Fruit fly (Drosophila melanogaster) whole organism, adult: ENCODE results near the gene CG13306.

ENCODE experiments used
- CG11617 ChIP-seq: fragments of 200-800 bp; sonication (Bioruptor generic); optimal IDR thresholded peaks from 2 replicates; lab custom pipeline; 2017; ENCODE audit warnings: mild to moderate bottlenecking, missing biosample characterization, missing genetic modification reagents, missing genetic modification characterization
- CG12768 ChIP-seq: fragments of 200-800 bp; sonication (Bioruptor generic); optimal IDR thresholded peaks from 2 replicates; lab custom pipeline; 2017; ENCODE audit warnings: missing biosample characterization, missing genetic modification characterization, mild to moderate bottlenecking, moderate library complexity, missing genetic modification reagents
- CG14711 ChIP-seq: fragments of 200-800 bp; sonication (Bioruptor generic); optimal IDR thresholded peaks from 2 replicates; lab custom pipeline; 2018; ENCODE audit warnings: missing biosample characterization, mild to moderate bottlenecking, missing genetic modification characterization, moderate library complexity
- CG1620 ChIP-seq: fragments of 200-800 bp; sonication (Bioruptor generic); optimal IDR thresholded peaks from 2 replicates; lab custom pipeline; 2016; ENCODE audit warnings: missing biosample characterization, missing genetic modification characterization
- CG33017 ChIP-seq: fragments of 200-800 bp; sonication (Bioruptor generic); optimal IDR thresholded peaks from 2 replicates; lab custom pipeline; 2018; ENCODE audit warnings: missing biosample characterization, mild to moderate bottlenecking, missing genetic modification characterization, moderate library complexity
- CG5204 ChIP-seq: fragments of 200-800 bp; sonication (Bioruptor generic); optimal IDR thresholded peaks from 2 replicates; lab custom pipeline; 2016; ENCODE audit warnings: missing biosample characterization, missing genetic modification characterization
- CG7045 ChIP-seq: fragments of 200-800 bp; sonication (Bioruptor generic); optimal IDR thresholded peaks from 2 replicates; lab custom pipeline; 2017; ENCODE audit warnings: missing biosample characterization, mild to moderate bottlenecking, missing genetic modification characterization
- CG7101 ChIP-seq: fragments of 200-800 bp; sonication (Bioruptor generic); optimal IDR thresholded peaks from 2 replicates; lab custom pipeline; 2018; ENCODE audit warnings: missing biosample characterization, mild to moderate bottlenecking, missing genetic modification characterization, moderate library complexity
- Clk ChIP-seq: fragments of 200-800 bp; sonication (Bioruptor generic); optimal IDR thresholded peaks from 2 replicates; lab custom pipeline; 2017; ENCODE audit warnings: missing biosample characterization, missing genetic modification characterization
- Crg-1 ChIP-seq: fragments of 200-800 bp; sonication (Bioruptor generic); optimal IDR thresholded peaks from 2 replicates; lab custom pipeline; 2016; ENCODE audit warnings: missing biosample characterization, missing genetic modification characterization
- Hr96 ChIP-seq: fragments of 200-800 bp; sonication (Bioruptor generic); optimal IDR thresholded peaks from 2 replicates; lab custom pipeline; 2016; ENCODE audit warnings: missing biosample characterization, missing genetic modification characterization
- Mnt ChIP-seq: fragments of 200-800 bp; sonication (Bioruptor generic); optimal IDR thresholded peaks from 2 replicates; lab custom pipeline; 2016; ENCODE audit warnings: missing biosample characterization, mild to moderate bottlenecking, missing genetic modification characterization
- bab1 ChIP-seq: fragments of 200-800 bp; sonication (Bioruptor generic); optimal IDR thresholded peaks from 3 replicates; lab custom pipeline; 2019; ENCODE audit warnings: missing biosample characterization, mild to moderate bottlenecking, missing genetic modification characterization, moderate library complexity
- cic ChIP-seq: fragments of 200-800 bp; sonication (Bioruptor generic); optimal IDR thresholded peaks from 2 replicates; lab custom pipeline; 2017; ENCODE audit warnings: missing biosample characterization, mild to moderate bottlenecking, missing genetic modification characterization, moderate library complexity
- cnc ChIP-seq, 2 experiments: fragments of >200 bp; optimal IDR thresholded peaks; 2 replicates each; lab custom pipeline; 2017
- kay ChIP-seq: fragments of 200-800 bp; sonication (Bioruptor generic); peaks from one replicate; lab custom pipeline; 2016; ENCODE audit warnings: missing biosample characterization, missing genetic modification characterization, borderline replicate concordance
- ovo ChIP-seq: fragments of 200-800 bp; sonication (Bioruptor generic); optimal IDR thresholded peaks from 2 replicates; lab custom pipeline; 2016; ENCODE audit warnings: missing biosample characterization, missing genetic modification characterization
- pad ChIP-seq: fragments of 200-800 bp; sonication (Bioruptor generic); optimal IDR thresholded peaks from 3 replicates; lab custom pipeline; 2017; ENCODE audit warnings: missing biosample characterization, missing genetic modification characterization, mild to moderate bottlenecking, moderate library complexity, missing genetic modification reagents
- tj ChIP-seq: fragments of 200-800 bp; sonication (Bioruptor generic); optimal IDR thresholded peaks from 3 replicates; lab custom pipeline; 2017; ENCODE audit warnings: missing biosample characterization, mild to moderate bottlenecking, missing genetic modification characterization, moderate library complexity
- toe ChIP-seq: fragments of 200-800 bp; sonication (Bioruptor generic); optimal IDR thresholded peaks from 2 replicates; lab custom pipeline; 2016; ENCODE audit warnings: missing biosample characterization, missing genetic modification characterization

Gene CG13306

DNA sequence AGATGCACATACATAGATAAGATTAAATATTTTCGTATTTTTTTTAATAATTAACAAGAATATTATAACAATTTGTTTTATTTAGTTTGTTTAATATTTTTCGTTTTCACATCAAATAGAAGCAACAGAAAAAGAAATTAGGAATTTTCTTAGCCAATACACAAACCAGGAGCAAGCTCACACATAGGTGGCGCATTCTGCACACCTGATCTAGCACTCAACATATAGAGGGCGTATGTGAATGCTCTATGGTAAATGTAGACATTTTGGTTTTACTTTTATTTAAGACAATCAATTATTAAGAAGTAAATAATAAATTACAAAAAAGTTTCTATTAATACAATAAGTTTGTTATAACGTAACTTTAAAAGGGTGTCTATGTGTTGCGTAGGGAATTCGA lies 687 bp downstream of the CG13306 start:
- TF ChIP-seq CG14711 (tag; lab: Kevin White, UChicago) (peak; percentile 3), ovo (GFP tag; lab: Kevin White, UChicago) (peak; percentile 34), CG1620 (GFP tag; lab: Kevin White, UChicago) (peak; percentile 89), Clk (GFP tag; lab: Kevin White, UChicago) (no peak), kay (GFP tag; lab: Kevin White, UChicago) (no peak), CG7101 (peak; percentile 48), CG7045 (GFP tag; lab: Kevin White, UChicago) (no peak), toe (GFP tag; lab: Kevin White, UChicago) (peak; percentile 29), Crg-1 (GFP tag; lab: Kevin White, UChicago) (peak; percentile 74)

DNA sequence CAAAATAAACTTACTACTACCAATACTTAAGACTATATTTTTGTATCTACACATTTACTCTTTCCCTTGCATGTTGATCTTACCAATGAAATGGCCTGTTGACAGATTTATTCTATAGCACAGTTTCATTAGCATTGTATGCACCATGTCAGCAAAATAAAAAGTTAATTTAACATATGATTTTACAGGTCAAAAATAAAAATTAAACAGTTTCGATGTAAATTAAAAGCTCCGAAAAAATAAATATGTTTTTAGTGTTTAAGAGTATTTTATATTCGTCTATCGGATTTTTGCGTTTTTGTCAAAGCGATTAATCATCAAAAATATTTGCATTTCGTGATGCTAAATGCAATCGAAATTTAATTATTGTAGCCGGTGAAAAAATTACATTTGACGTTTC lies 1.2 kb downstream of the CG13306 start:
- TF ChIP-seq CG7101: no peak
- no peak for TF ChIP-seq CG11617
- no peak for TF ChIP-seq kay (GFP tag; lab: Kevin White, UChicago)
- no peak for TF ChIP-seq tj (GFP tag; lab: Kevin White, UChicago)
- TF ChIP-seq cic: no peak
- TF ChIP-seq CG33017 (tag; lab: Kevin White, UChicago): no peak
- TF ChIP-seq bab1 (GFP tag; lab: Kevin White, UChicago): no peak
- TF ChIP-seq CG14711 (tag; lab: Kevin White, UChicago): no peak
- no peak for TF ChIP-seq toe (GFP tag; lab: Kevin White, UChicago)
- no peak for TF ChIP-seq CG12768
- no peak for TF ChIP-seq Crg-1 (GFP tag; lab: Kevin White, UChicago)
- no peak for TF ChIP-seq CG7045 (GFP tag; lab: Kevin White, UChicago)
- TF ChIP-seq pad (GFP tag; lab: Kevin White, UChicago): no peak
- TF ChIP-seq CG1620 (GFP tag; lab: Kevin White, UChicago): no peak
- TF ChIP-seq CG5204 (GFP tag; lab: Kevin White, UChicago): no peak

DNA sequence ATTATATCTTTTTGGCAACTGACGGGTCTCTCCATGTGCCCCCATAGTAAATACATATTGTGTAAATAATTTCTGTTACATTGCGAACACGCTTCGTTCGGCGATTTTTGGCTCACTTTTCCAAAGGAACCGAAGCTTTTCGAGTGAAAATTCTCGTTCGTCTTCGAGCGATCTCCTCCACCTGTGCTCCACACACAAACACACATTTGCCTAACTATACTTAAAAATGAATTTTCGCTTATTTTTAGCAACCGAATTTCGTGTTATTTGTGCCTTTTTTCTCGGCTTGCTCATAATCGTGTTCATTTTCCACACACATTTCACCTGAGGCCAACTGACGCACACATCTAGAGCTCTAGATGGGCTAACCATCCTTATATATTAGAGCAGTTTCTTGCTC lies 3.0 kb downstream of the CG13306 start:
- no peak for TF ChIP-seq CG5204 (GFP tag; lab: Kevin White, UChicago)
- TF ChIP-seq kay (GFP tag; lab: Kevin White, UChicago): no peak
- TF ChIP-seq tj (GFP tag; lab: Kevin White, UChicago): no peak
- TF ChIP-seq Crg-1 (GFP tag; lab: Kevin White, UChicago): no peak
- TF ChIP-seq Hr96 (GFP tag; lab: Kevin White, UChicago): no peak
- no peak for TF ChIP-seq CG33017 (tag; lab: Kevin White, UChicago)
- no peak for TF ChIP-seq CG7045 (GFP tag; lab: Kevin White, UChicago)
- no peak for TF ChIP-seq CG12768
- TF ChIP-seq CG14711 (tag; lab: Kevin White, UChicago): no peak
- TF ChIP-seq CG1620 (GFP tag; lab: Kevin White, UChicago): no peak
- TF ChIP-seq CG7101: no peak
- no peak for TF ChIP-seq cnc (optimal IDR thresholded peaks at IDR 0.05; lab: Kevin White, UChicago)
- TF ChIP-seq Mnt (GFP tag; lab: Kevin White, UChicago): no peak
- no peak for TF ChIP-seq pad (GFP tag; lab: Kevin White, UChicago)
- no peak for TF ChIP-seq CG11617
- no peak for TF ChIP-seq Clk (GFP tag; lab: Kevin White, UChicago)
- TF ChIP-seq toe (GFP tag; lab: Kevin White, UChicago): no peak
- no peak for TF ChIP-seq bab1 (GFP tag; lab: Kevin White, UChicago)
- TF ChIP-seq cic: no peak

DNA sequence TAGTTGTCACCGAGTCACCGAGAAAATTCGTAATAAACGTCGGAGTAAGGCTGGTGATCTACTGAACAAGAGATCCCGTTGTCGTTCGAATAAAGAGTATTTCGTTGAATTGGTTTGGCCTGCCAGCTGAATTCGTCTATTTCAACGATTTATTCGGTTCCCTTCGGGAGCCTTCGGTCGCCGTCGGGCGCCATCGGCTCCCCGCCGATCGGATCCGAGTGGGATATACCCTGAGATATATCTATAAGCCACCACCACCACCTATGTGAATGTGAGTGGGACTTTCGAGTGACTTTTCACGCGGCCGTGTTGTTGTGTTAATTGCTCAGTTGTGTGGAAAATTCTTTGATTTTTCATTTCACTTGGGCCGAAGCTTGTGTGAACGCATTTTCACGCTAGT lies 4.3 kb downstream of the CG13306 start, which contains the start of gene Prm:
TSS of gene Prm (minus strand) at position 101 of the 400 bp plus-strand sequence.
- TF ChIP-seq tj (GFP tag; lab: Kevin White, UChicago) (no peak), CG33017 (tag; lab: Kevin White, UChicago) (no peak), CG11617 (no peak), kay (GFP tag; lab: Kevin White, UChicago) (peak; percentile 22)

DNA sequence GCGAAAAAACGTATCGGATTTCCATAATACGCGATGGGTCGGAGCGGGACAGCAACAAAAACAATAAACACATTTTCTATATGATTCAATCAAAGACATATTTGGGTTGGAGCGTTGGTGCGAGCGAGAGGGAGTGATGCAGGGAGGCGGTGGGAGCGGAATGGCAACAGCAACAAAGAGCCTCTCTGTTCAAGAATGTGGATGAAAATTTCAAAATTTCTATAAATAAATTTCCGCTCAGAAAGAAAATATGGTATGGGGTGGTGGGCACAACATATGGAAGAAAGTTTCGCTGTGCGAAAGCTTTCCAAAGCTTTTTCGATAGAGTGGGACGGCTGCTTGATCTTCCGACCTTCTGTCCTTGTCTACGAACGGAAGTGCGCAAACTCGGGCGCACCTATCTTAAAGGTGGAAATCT lies 8.5 kb downstream of the CG13306 start:
- TF ChIP-seq CG5204 (GFP tag; lab: Kevin White, UChicago) (no peak), tj (GFP tag; lab: Kevin White, UChicago) (peak; percentile 22), ovo (GFP tag; lab: Kevin White, UChicago) (peak; percentile 30), CG12768 (no peak), Clk (GFP tag; lab: Kevin White, UChicago) (no peak), Hr96 (GFP tag; lab: Kevin White, UChicago) (peak; percentile 17), pad (GFP tag; lab: Kevin White, UChicago) (peak; percentile 38), CG11617 (peak; percentile 26), CG7101 (peak; percentile 42), CG14711 (tag; lab: Kevin White, UChicago) (peak; percentile 20)

DNA sequence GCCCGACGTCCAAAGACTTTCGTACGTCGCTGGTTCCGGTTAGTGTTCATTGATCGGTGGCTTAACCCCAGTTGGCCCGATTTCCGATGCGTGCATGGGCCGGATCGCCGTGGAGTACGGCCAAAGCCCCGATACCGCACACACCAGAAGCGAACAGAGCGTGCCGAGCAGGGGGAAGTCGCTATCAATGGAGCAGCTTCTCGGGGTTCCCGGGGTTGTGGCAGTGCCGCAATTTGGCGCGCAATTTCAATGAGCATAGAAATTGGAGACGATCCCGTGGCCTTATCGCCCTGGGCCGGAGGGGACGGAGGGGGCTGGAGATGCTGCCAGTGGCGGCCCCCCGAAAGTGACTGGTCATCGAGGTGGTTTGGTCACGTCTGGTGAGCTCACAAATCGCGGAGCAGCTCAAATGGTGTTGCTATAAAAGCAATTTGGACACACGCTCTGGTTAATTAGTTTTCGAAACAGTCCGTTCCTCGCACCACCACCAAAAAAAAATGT lies 18.0 kb downstream of the CG13306 start, which contains the start of gene Cp16:
TSS of gene Cp16 (plus strand) at position 451 of the 501 bp plus-strand sequence.
- TF ChIP-seq cic (peak; percentile 72), pad (GFP tag; lab: Kevin White, UChicago) (no peak), kay (GFP tag; lab: Kevin White, UChicago) (no peak)

DNA sequence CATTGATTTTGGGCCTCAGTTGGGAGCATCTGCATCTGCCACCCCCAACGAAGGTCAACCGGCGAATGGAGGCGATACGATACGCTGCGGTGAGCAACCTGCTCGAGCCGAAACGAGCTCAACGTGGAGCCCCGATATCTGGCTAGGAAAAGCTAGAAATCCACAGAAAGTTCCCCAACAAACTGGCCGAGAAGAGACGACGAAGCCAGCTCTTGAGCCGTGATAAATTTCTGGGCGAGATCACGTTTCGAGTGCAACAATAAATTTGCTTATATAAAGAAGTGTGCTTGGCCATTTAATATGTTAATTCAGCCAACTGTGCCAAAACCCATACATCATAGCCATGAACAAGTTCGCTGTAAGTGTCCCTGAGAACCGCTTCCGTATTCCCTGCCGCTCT lies 20.0 kb downstream of the CG13306 start, which contains the start of gene Cp19:
TSS of gene Cp19 (plus strand) at position 301 of the 400 bp plus-strand sequence.
- TF ChIP-seq Hr96 (GFP tag; lab: Kevin White, UChicago) (no peak), CG14711 (tag; lab: Kevin White, UChicago) (no peak), Clk (GFP tag; lab: Kevin White, UChicago) (no peak), CG12768 (no peak), toe (GFP tag; lab: Kevin White, UChicago) (no peak), CG1620 (GFP tag; lab: Kevin White, UChicago) (no peak), CG11617 (no peak), bab1 (GFP tag; lab: Kevin White, UChicago) (no peak), CG33017 (tag; lab: Kevin White, UChicago) (no peak), Crg-1 (GFP tag; lab: Kevin White, UChicago) (no peak), CG7101 (no peak), kay (GFP tag; lab: Kevin White, UChicago) (no peak), tj (GFP tag; lab: Kevin White, UChicago) (no peak)
